Fruit fly (Drosophila melanogaster) whole organism, embryonic: ENCODE measurements around the gene HIP-R.

Experiments
- BtbVII ChIP-seq: fragments of 200-800 bp; sonication (Bioruptor generic); optimal IDR thresholded peaks from 3 replicates; lab custom pipeline; 2017; ENCODE audit warnings: missing biosample characterization, mild to moderate bottlenecking, missing genetic modification characterization
- CG10209 ChIP-seq: fragments of 200-800 bp; sonication (Bioruptor generic); optimal IDR thresholded peaks from 3 replicates; lab custom pipeline; 2017; ENCODE audit warnings: missing biosample characterization, mild to moderate bottlenecking, missing genetic modification characterization, missing genetic modification reagents
- CG10462 ChIP-seq: fragments of 200-800 bp; sonication (Bioruptor generic); optimal IDR thresholded peaks from 2 replicates; lab custom pipeline; 2016; ENCODE audit warnings: missing biosample characterization, missing genetic modification characterization
- CG10543 ChIP-seq: fragments of 200-800 bp; sonication (Bioruptor generic); optimal IDR thresholded peaks from 3 replicates; lab custom pipeline; 2017; ENCODE audit warnings: missing biosample characterization, mild to moderate bottlenecking, missing genetic modification characterization, moderate library complexity
- CG12236 ChIP-seq: fragments of 200-800 bp; sonication (Bioruptor generic); optimal IDR thresholded peaks from 2 replicates; lab custom pipeline; 2016; ENCODE audit warnings: missing biosample characterization, missing genetic modification characterization
- CG14014 ChIP-seq: fragments of 200-800 bp; sonication (Bioruptor generic); IDR thresholded peaks from 2 replicates; pipeline ENCODE4 v1.3.6; 2022; ENCODE audit warnings: missing biosample characterization, missing genetic modification characterization
- CG14441 ChIP-seq: fragments of 200-800 bp; sonication (Bioruptor generic); IDR thresholded peaks from 2 replicates; pipeline ENCODE4 v1.3.6; 2022; ENCODE audit warnings: missing biosample characterization, missing genetic modification characterization
- CG14860 ChIP-seq: fragments of 200-800 bp; sonication (Bioruptor generic); IDR thresholded peaks from 3 replicates; pipeline ENCODE4 v1.3.6; 2022; ENCODE audit warnings: missing biosample characterization, missing genetic modification characterization; ENCODE audit not compliant: partially characterized antibody
- CG16779 ChIP-seq: fragments of 200-800 bp; sonication (Bioruptor generic); IDR thresholded peaks from 2 replicates; pipeline ENCODE4 v1.3.6; 2022; ENCODE audit warnings: missing biosample characterization, missing genetic modification characterization
- CG16813 ChIP-seq: fragments of 200-800 bp; sonication (Bioruptor generic); IDR thresholded peaks from 3 replicates; pipeline ENCODE4 v1.3.6; 2022; ENCODE audit warnings: missing biosample characterization, missing genetic modification characterization; ENCODE audit not compliant: partially characterized antibody
- CG17568 ChIP-seq: fragments of 200-800 bp; sonication (Bioruptor generic); optimal IDR thresholded peaks from 2 replicates; lab custom pipeline; 2018; ENCODE audit warnings: missing biosample characterization, mild to moderate bottlenecking, missing genetic modification characterization, moderate library complexity
- CG17612 ChIP-seq: fragments of 200-800 bp; sonication (Bioruptor generic); IDR thresholded peaks from 2 replicates; pipeline ENCODE4 v1.3.6; 2022; ENCODE audit warnings: missing biosample characterization, missing genetic modification characterization
- CG2116 ChIP-seq: fragments of 200-800 bp; sonication (Bioruptor generic); optimal IDR thresholded peaks from 3 replicates; lab custom pipeline; 2018; ENCODE audit warnings: missing biosample characterization, mild to moderate bottlenecking, missing genetic modification characterization
- CG31441 ChIP-seq: fragments of 200-800 bp; sonication (Bioruptor generic); IDR thresholded peaks from 2 replicates; pipeline ENCODE4 v1.3.6; 2022; ENCODE audit warnings: missing biosample characterization, missing genetic modification characterization
- CG3281 ChIP-seq: fragments of 200-800 bp; sonication (Bioruptor generic); optimal IDR thresholded peaks from 3 replicates; lab custom pipeline; 2017; ENCODE audit warnings: missing biosample characterization, mild to moderate bottlenecking, missing genetic modification characterization
- CG4360 ChIP-seq: fragments of 200-800 bp; sonication (Bioruptor generic); IDR thresholded peaks from 2 replicates; pipeline ENCODE4 v1.3.6; 2022; ENCODE audit warnings: missing biosample characterization, missing genetic modification characterization
- CG6654 ChIP-seq: fragments of 200-800 bp; sonication (Bioruptor generic); optimal IDR thresholded peaks from 2 replicates; lab custom pipeline; 2017; ENCODE audit warnings: missing biosample characterization, mild to moderate bottlenecking, missing genetic modification characterization
- CG7372 ChIP-seq: fragments of 200-800 bp; sonication (Bioruptor generic); IDR thresholded peaks from 2 replicates; pipeline ENCODE4 v1.3.6; 2022; ENCODE audit warnings: missing biosample characterization, missing genetic modification characterization
- CG9215 ChIP-seq: fragments of 200-800 bp; sonication (Bioruptor generic); IDR thresholded peaks from 2 replicates; pipeline ENCODE4 v1.3.6; 2022; ENCODE audit warnings: missing biosample characterization, missing genetic modification characterization
- D ChIP-seq, 2 experiments: fragments of 200-800 bp in 1 of 2; fragments of >200 bp in 1 of 2; sonication (Bioruptor generic) in 1 of 2; optimal IDR thresholded peaks; 2 replicates in 1 of 2; 3 replicates in 1 of 2; lab custom pipeline; 2017; ENCODE audit warnings: mild to moderate bottlenecking in 1 of 2, missing biosample characterization in 1 of 2, missing genetic modification characterization in 1 of 2, missing genetic modification reagents in 1 of 2
- Dek ChIP-seq: fragments of 200-800 bp; sonication (Bioruptor generic); optimal IDR thresholded peaks from 3 replicates; lab custom pipeline; 2019; ENCODE audit warnings: missing biosample characterization, mild to moderate bottlenecking, missing genetic modification characterization, moderate library complexity
- Dp ChIP-seq: fragments of 200-800 bp; sonication (Bioruptor generic); optimal IDR thresholded peaks from 2 replicates; lab custom pipeline; 2018; ENCODE audit warnings: missing biosample characterization, mild to moderate bottlenecking, missing genetic modification characterization, moderate library complexity
- H2.0 ChIP-seq: fragments of 200-800 bp; sonication (Bioruptor generic); IDR thresholded peaks from 2 replicates; pipeline ENCODE4 v1.3.6; 2022; ENCODE audit warnings: missing biosample characterization, missing genetic modification characterization
- Jarid2 ChIP-seq: fragments of 200-800 bp; sonication (Bioruptor generic); optimal IDR thresholded peaks from 3 replicates; lab custom pipeline; 2017; ENCODE audit warnings: mild to moderate bottlenecking, missing biosample characterization, missing genetic modification reagents, missing genetic modification characterization
- Mad ChIP-seq: fragments of 200-800 bp; sonication (Bioruptor generic); optimal IDR thresholded peaks from 2 replicates; lab custom pipeline; 2016; ENCODE audit warnings: missing biosample characterization, missing genetic modification characterization
- Mrtf ChIP-seq: fragments of 200-800 bp; sonication (Bioruptor generic); IDR thresholded peaks from 3 replicates; pipeline ENCODE4 v1.3.6; 2022; ENCODE audit warnings: missing biosample characterization, missing genetic modification characterization
- Neu2 ChIP-seq: fragments of 200-800 bp; sonication (Bioruptor generic); optimal IDR thresholded peaks from 3 replicates; lab custom pipeline; 2016; ENCODE audit warnings: missing biosample characterization, missing genetic modification characterization, borderline replicate concordance
- Poxn ChIP-seq: fragments of 200-800 bp; sonication (Bioruptor generic); IDR thresholded peaks from 2 replicates; pipeline ENCODE4 v1.3.6; 2022; ENCODE audit warnings: missing biosample characterization, missing genetic modification characterization
- Xbp1 ChIP-seq: fragments of 200-800 bp; sonication (Bioruptor generic); optimal IDR thresholded peaks from 3 replicates; lab custom pipeline; 2016; ENCODE audit warnings: missing biosample characterization, mild to moderate bottlenecking, missing genetic modification characterization
- abd-A ChIP-seq: fragments of 200-800 bp; sonication (Bioruptor generic); optimal IDR thresholded peaks from 3 replicates; lab custom pipeline; 2019; ENCODE audit warnings: missing biosample characterization, mild to moderate bottlenecking, missing genetic modification characterization, moderate library complexity
- az2 ChIP-seq: fragments of 200-800 bp; sonication (Bioruptor generic); optimal IDR thresholded peaks from 3 replicates; lab custom pipeline; 2016; ENCODE audit warnings: missing biosample characterization, missing genetic modification characterization
- cato ChIP-seq: fragments of 200-800 bp; sonication (Bioruptor generic); optimal IDR thresholded peaks from 2 replicates; lab custom pipeline; 2016; ENCODE audit warnings: missing biosample characterization, missing genetic modification characterization, borderline replicate concordance
- dati ChIP-seq: fragments of 200-800 bp; sonication (Bioruptor generic); IDR thresholded peaks from 2 replicates; pipeline ENCODE4 v1.3.6; 2022; ENCODE audit warnings: missing biosample characterization, missing genetic modification characterization
- dm ChIP-seq: fragments of 200-800 bp; sonication (Bioruptor generic); optimal IDR thresholded peaks from 3 replicates; lab custom pipeline; 2016; ENCODE audit warnings: missing biosample characterization, missing genetic modification characterization
- eve ChIP-seq, 2 experiments: fragments of >200 bp; optimal IDR thresholded peaks; 2 replicates each; lab custom pipeline; 2017; ENCODE audit warnings: missing biosample characterization in 2 of 2, missing genetic modification characterization in 2 of 2
- gcm2 ChIP-seq: fragments of 200-800 bp; sonication (Bioruptor generic); optimal IDR thresholded peaks from 2 replicates; lab custom pipeline; 2016; ENCODE audit warnings: missing biosample characterization, missing genetic modification characterization
- gro ChIP-seq: fragments of 200-800 bp; sonication (Bioruptor generic); optimal IDR thresholded peaks from 2 replicates; lab custom pipeline; 2016; ENCODE audit warnings: missing biosample characterization, missing genetic modification characterization
- gsb-n ChIP-seq: fragments of 200-800 bp; sonication (Bioruptor generic); optimal IDR thresholded peaks from 3 replicates; lab custom pipeline; 2018; ENCODE audit warnings: missing biosample characterization, mild to moderate bottlenecking, missing genetic modification characterization
- lola ChIP-seq, 3 experiments: fragments of >200 bp in 2 of 3; fragments of 200-800 bp in 1 of 3; sonication (Bioruptor generic) in 1 of 3; optimal IDR thresholded peaks; 2 replicates each; lab custom pipeline; 2017 to 2019; ENCODE audit warnings: missing biosample characterization in 3 of 3, missing genetic modification characterization in 3 of 3, mild to moderate bottlenecking in 1 of 3, moderate library complexity in 1 of 3
- org-1 ChIP-seq: fragments of 200-800 bp; sonication (Bioruptor generic); optimal IDR thresholded peaks from 2 replicates; lab custom pipeline; 2017; ENCODE audit warnings: missing biosample characterization, missing genetic modification characterization
- salm ChIP-seq: fragments of 200-800 bp; sonication (Bioruptor generic); optimal IDR thresholded peaks from 2 replicates; lab custom pipeline; 2018; ENCODE audit warnings: missing biosample characterization, mild to moderate bottlenecking, missing genetic modification characterization
- sisA ChIP-seq: fragments of 200-800 bp; sonication (Bioruptor generic); IDR thresholded peaks from 2 replicates; pipeline ENCODE4 v1.3.6; 2022; ENCODE audit warnings: missing biosample characterization, missing genetic modification characterization
- sob ChIP-seq: fragments of 200-800 bp; sonication (Bioruptor generic); IDR thresholded peaks from 2 replicates; pipeline ENCODE4 v1.3.6; 2022; ENCODE audit warnings: missing biosample characterization, missing genetic modification characterization
- tgo ChIP-seq: fragments of 200-800 bp; sonication (Bioruptor generic); IDR thresholded peaks from 3 replicates; pipeline ENCODE4 v1.3.6; 2022; ENCODE audit warnings: missing biosample characterization, missing genetic modification characterization
- tna ChIP-seq: fragments of 200-800 bp; sonication (Bioruptor generic); IDR thresholded peaks from 2 replicates; pipeline ENCODE4 v1.3.6; 2022; ENCODE audit warnings: missing biosample characterization, missing genetic modification characterization; ENCODE audit not compliant: partially characterized antibody
- tup ChIP-seq: fragments of 200-800 bp; sonication (Bioruptor generic); optimal IDR thresholded peaks from 2 replicates; lab custom pipeline; 2016; ENCODE audit warnings: missing biosample characterization, mild to moderate bottlenecking, missing genetic modification characterization, moderate library complexity
- wek ChIP-seq: fragments of 200-800 bp; sonication (Bioruptor generic); optimal IDR thresholded peaks from 3 replicates; lab custom pipeline; 2018; ENCODE audit warnings: missing biosample characterization, mild to moderate bottlenecking, missing genetic modification characterization, moderate library complexity
- zen ChIP-seq: fragments of 200-800 bp; sonication (Bioruptor generic); optimal IDR thresholded peaks from 3 replicates; lab custom pipeline; 2018; ENCODE audit warnings: missing biosample characterization, mild to moderate bottlenecking, missing genetic modification characterization, moderate library complexity

Gene HIP-R

dm6 chrX:3742002-3742722, 47.6 kb upstream of the HIP-R start (continued):
- TF ChIP-seq CG9215 (GFP tag; lab: Robert Waterston, UW) = peak; percentile 99
- TF ChIP-seq eve (GFP tag; optimal IDR thresholded peaks at IDR 0.05; lab: Kevin White, UChicago) = peak; percentile 93 to 99
- peak; percentile 99 for TF ChIP-seq dm
- TF ChIP-seq tna (GFP tag; lab: Robert Waterston, UW) = no peak
- peak; percentile 99 for TF ChIP-seq Mrtf (GFP tag; lab: Robert Waterston, UW)
- peak; percentile 99 for TF ChIP-seq CG31441 (GFP tag; lab: Robert Waterston, UW)
- peak; percentile 99 for TF ChIP-seq tup
- peak; percentile 99 for TF ChIP-seq gcm2
- TF ChIP-seq Mad (GFP tag; lab: Kevin White, UChicago) = peak; percentile 99
- TF ChIP-seq CG10543 = peak; percentile 100
- peak; percentile 99 for TF ChIP-seq Dek (tag; lab: Kevin White, UChicago)
- peak; percentile 99 for TF ChIP-seq dati (GFP tag; lab: Robert Waterston, UW)
- TF ChIP-seq Poxn (GFP tag; lab: Robert Waterston, UW) = peak; percentile 98
- TF ChIP-seq org-1 (GFP tag; lab: Kevin White, UChicago) = peak; percentile 100
- peak; percentile 100 for TF ChIP-seq az2 (GFP tag; lab: Kevin White, UChicago)
- TF ChIP-seq Neu2 (GFP tag; lab: Kevin White, UChicago) = peak; percentile 97
- peak; percentile 100 for TF ChIP-seq CG10209 (GFP tag; lab: Kevin White, UChicago)
- TF ChIP-seq CG17612 (GFP tag; lab: Robert Waterston, UW) = peak; percentile 99
- peak; percentile 99 for TF ChIP-seq sisA (GFP tag; lab: Robert Waterston, UW)
- peak; percentile 95 for TF ChIP-seq CG6654 (GFP tag; lab: Kevin White, UChicago)
- TF ChIP-seq D (optimal IDR thresholded peaks at IDR 0.05; lab: Kevin White, UChicago) = peak; percentile 71
- peak; percentile 100 for TF ChIP-seq D (GFP tag; optimal IDR thresholded peaks at IDR 0.05; lab: Kevin White, UChicago)
- TF ChIP-seq H2.0 (GFP tag; lab: Robert Waterston, UW) = peak; percentile 100
- peak; percentile 99 for TF ChIP-seq CG3281 (GFP tag; lab: Kevin White, UChicago)
- TF ChIP-seq abd-A (tag; lab: Kevin White, UChicago) = peak; percentile 96
- TF ChIP-seq CG2116 = peak; percentile 91
- TF ChIP-seq CG17568 (GFP tag; lab: Kevin White, UChicago) = peak; percentile 98
- peak; percentile 100 for TF ChIP-seq gsb-n
- peak; percentile 99 for TF ChIP-seq CG16779 (GFP tag; lab: Robert Waterston, UW)
- TF ChIP-seq CG10462 = peak; percentile 99
- peak; percentile 100 for TF ChIP-seq CG14441 (GFP tag; lab: Robert Waterston, UW)
- TF ChIP-seq zen (tag; lab: Kevin White, UChicago) = peak; percentile 99
- TF ChIP-seq wek (GFP tag; lab: Kevin White, UChicago) = peak; percentile 95
- TF ChIP-seq CG7372 (GFP tag; lab: Robert Waterston, UW) = peak; percentile 99
- peak; percentile 96 for TF ChIP-seq Jarid2 (GFP tag; lab: Kevin White, UChicago)
- TF ChIP-seq CG4360 = peak; percentile 93
- TF ChIP-seq lola (GFP tag; optimal IDR thresholded peaks at IDR 0.05; lab: Kevin White, UChicago) = peak in 1 of 3 experiments; percentile 99
- peak; percentile 99 for TF ChIP-seq Xbp1 (GFP tag; lab: Kevin White, UChicago)
- peak; percentile 100 for TF ChIP-seq CG14014 (GFP tag; lab: Robert Waterston, UW)
- peak; percentile 99 for TF ChIP-seq CG12236 (GFP tag; lab: Kevin White, UChicago)
- TF ChIP-seq tgo (GFP tag; lab: Robert Waterston, UW) = peak; percentile 99
- peak; percentile 99 for TF ChIP-seq gro (GFP tag; lab: Kevin White, UChicago)
- peak; percentile 100 for TF ChIP-seq sob (GFP tag; lab: Robert Waterston, UW)
- TF ChIP-seq CG14860 (GFP tag; lab: Robert Waterston, UW) = peak; percentile 37; the same call in 1 of the 3 replicates
- TF ChIP-seq CG16813 = peak; percentile 47; the same call in 2 of the 3 replicates
- TF ChIP-seq salm = peak; percentile 99
- peak; percentile 50 for TF ChIP-seq Dp
- peak; percentile 99 for TF ChIP-seq cato (GFP tag; lab: Kevin White, UChicago)
- peak; percentile 99 for TF ChIP-seq BtbVII (GFP tag; lab: Kevin White, UChicago)
